Fruit fly (Drosophila melanogaster) whole organism, prepupa: ENCODE results near the gene CG9270.

ENCODE experiments used
- CG8632 ChIP-seq: fragments of 200-800 bp; sonication (Bioruptor generic); optimal IDR thresholded peaks from 3 replicates; lab custom pipeline; 2016; ENCODE audit warnings: missing biosample characterization, missing genetic modification characterization
- Lpt ChIP-seq: fragments of 200-800 bp; sonication (Bioruptor generic); optimal IDR thresholded peaks from 3 replicates; lab custom pipeline; 2016; ENCODE audit warnings: missing biosample characterization, missing genetic modification characterization
- lz ChIP-seq: fragments of 200-800 bp; sonication (Bioruptor generic); optimal IDR thresholded peaks from 3 replicates; lab custom pipeline; 2016; ENCODE audit warnings: missing biosample characterization, missing genetic modification characterization

DNA sequence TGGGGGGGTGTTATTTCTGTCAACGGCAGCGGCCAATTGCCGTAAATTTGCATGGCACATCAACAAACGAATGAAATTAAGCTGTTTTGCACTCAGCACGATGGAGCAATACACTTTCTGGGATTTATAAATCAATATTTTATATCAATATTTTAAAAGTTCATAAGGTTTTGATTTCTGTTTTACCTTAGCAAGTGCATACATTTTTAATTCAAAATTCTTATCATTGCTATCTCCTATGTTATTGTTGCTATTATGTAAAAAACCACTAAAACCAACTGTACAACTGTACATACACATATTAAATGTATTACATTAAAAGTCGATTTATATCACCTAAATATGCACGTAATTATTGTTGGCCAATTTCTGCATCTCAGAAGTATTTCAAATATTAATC, 6.8 kb upstream of the CG9270 start:
- no peak for TF ChIP-seq CG8632 (GFP tag; lab: Kevin White, UChicago)
- TF ChIP-seq Lpt, result no peak
- peak; percentile 23 for TF ChIP-seq lz (GFP tag; lab: Kevin White, UChicago)
